Worm (Caenorhabditis elegans) whole organism, early embryonic: ENCODE results near the gene srg-37.

Source experiments
- B0310.2 ChIP-seq: sonication (generic microtip); optimal IDR thresholded peaks from 2 replicates; lab custom pipeline; 2016; ENCODE audit warnings: mild to moderate bottlenecking, missing genetic modification characterization, missing compliant biosample characterization
- F13C5.2 ChIP-seq: sonication (generic microtip); optimal IDR thresholded peaks from 2 replicates; lab custom pipeline; 2017; ENCODE audit warnings: mild to moderate bottlenecking, missing genetic modification characterization, inconsistent platforms, missing compliant biosample characterization
- aly-1 ChIP-seq: sonication (generic microtip); optimal IDR thresholded peaks from 2 replicates; lab custom pipeline; 2016; ENCODE audit warnings: missing genetic modification characterization, missing compliant biosample characterization
- ama-1 ChIP-seq: fragments of 150-350 bp; optimal IDR thresholded peaks from 2 replicates; lab custom pipeline; 2014
- ceh-13 ChIP-seq: fragments of 200-800 bp; sonication (Bioruptor generic); optimal IDR thresholded peaks from 2 replicates; lab custom pipeline; 2018; ENCODE audit warnings: mild to moderate bottlenecking, missing genetic modification characterization, missing compliant biosample characterization
- ceh-36 ChIP-seq: sonication (generic microtip); optimal IDR thresholded peaks from 2 replicates; lab custom pipeline; 2016; ENCODE audit warnings: missing genetic modification characterization, inconsistent platforms, missing compliant biosample characterization
- ets-7 ChIP-seq: sonication (generic microtip); optimal IDR thresholded peaks from 2 replicates; lab custom pipeline; 2016; ENCODE audit warnings: missing genotype, missing genetic modification characterization, missing compliant biosample characterization
- flt-1 ChIP-seq: fragments of 200-800 bp; sonication (Bioruptor generic); IDR thresholded peaks from 2 replicates; pipeline ENCODE4 v1.3.6; 2022; ENCODE audit warnings: missing genetic modification characterization, missing compliant biosample characterization
- hmbx-1 ChIP-seq: sonication (generic microtip); optimal IDR thresholded peaks from 2 replicates; lab custom pipeline; 2016; ENCODE audit warnings: mild to moderate bottlenecking, missing genetic modification characterization, missing compliant biosample characterization
- hmg-4 ChIP-seq: fragments of 200-800 bp; sonication (Bioruptor generic); optimal IDR thresholded peaks from 2 replicates; lab custom pipeline; 2018; ENCODE audit warnings: mild to moderate bottlenecking, missing genetic modification characterization, missing compliant biosample characterization
- hnd-1 ChIP-seq: sonication (generic microtip); optimal IDR thresholded peaks from 2 replicates; lab custom pipeline; 2016; ENCODE audit warnings: missing genetic modification characterization, missing compliant biosample characterization
- pes-1 ChIP-seq: fragments of 200-800 bp; sonication (Bioruptor generic); IDR thresholded peaks from 2 replicates; pipeline ENCODE4 v1.3.6; 2022; ENCODE audit warnings: missing genetic modification reagents, missing genetic modification characterization, missing compliant biosample characterization
- scrt-1 ChIP-seq: fragments of 200-800 bp; sonication (Bioruptor generic); IDR thresholded peaks from 2 replicates; pipeline ENCODE4 v1.3.6; 2022; ENCODE audit warnings: missing genetic modification characterization, missing compliant biosample characterization
- sea-1 ChIP-seq: fragments of 200-800 bp; sonication (Bioruptor generic); conservative IDR thresholded peaks from 2 replicates; pipeline ENCODE4 v1.3.6; 2022; ENCODE audit warnings: missing genetic modification characterization, missing compliant biosample characterization
- tbx-11 ChIP-seq: fragments of 200-800 bp; sonication (Bioruptor generic); IDR thresholded peaks from 2 replicates; pipeline ENCODE4 v1.3.6; 2022; ENCODE audit warnings: missing genetic modification characterization, missing compliant biosample characterization
- tbx-37 ChIP-seq: fragments of 200-800 bp; sonication (Bioruptor generic); conservative IDR thresholded peaks from 2 replicates; pipeline ENCODE4 v1.3.6; 2022; ENCODE audit warnings: missing genetic modification reagents, missing genetic modification characterization, missing compliant biosample characterization
- tra-4 ChIP-seq: sonication (generic microtip); optimal IDR thresholded peaks from 2 replicates; lab custom pipeline; 2017; ENCODE audit warnings: missing genetic modification characterization, missing compliant biosample characterization

The srg-37 gene

ce11 chrX:14255031-14255430, 20.2 kb upstream of the srg-37 start, which contains the start of gene E02H4.5:
Gene E02H4.5 (minus strand): TSS chrX:14255131.
- TF ChIP-seq sea-1 (no peak), B0310.2 (tag; lab: Kevin White, UChicago) (no peak), hmbx-1 (tag; lab: Kevin White, UChicago) (no peak)

- TF ChIP-seq ceh-13 (GFP tag; lab: Kevin White, UChicago) = no peak
- no peak for TF ChIP-seq B0310.2 (tag; lab: Kevin White, UChicago)
- TF ChIP-seq hnd-1 (tag; lab: Kevin White, UChicago) = no peak
- TF ChIP-seq sea-1 = no peak
- no peak for TF ChIP-seq aly-1 (tag; lab: Kevin White, UChicago)
- no peak for TF ChIP-seq hmg-4
- TF ChIP-seq ceh-36 = no peak
- TF ChIP-seq hmbx-1 (tag; lab: Kevin White, UChicago) = no peak
- TF ChIP-seq ama-1 (lab: Kevin White, UChicago) = no peak
- no peak for TF ChIP-seq tbx-11 (GFP tag; lab: Robert Waterston, UW)
- TF ChIP-seq F13C5.2 (tag; lab: Kevin White, UChicago) = no peak
- no peak for TF ChIP-seq tra-4 (tag; lab: Kevin White, UChicago)
- no peak for TF ChIP-seq tbx-37 (GFP tag; lab: Robert Waterston, UW)
- TF ChIP-seq scrt-1 (GFP tag; lab: Robert Waterston, UW) = no peak
These were observed 17.2 kb upstream of the srg-37 start, which contains the start of gene E02H4.6 for ce11 chrX:14252042-14252441. Gene E02H4.6 (minus strand): TSS chrX:14252142.

ce11 chrX:14247436-14248103, 12.7 kb upstream of the srg-37 start, which contains the start of gene K04C1.5:
Gene K04C1.5 (plus strand): TSS chrX:14248053.
- no peak for TF ChIP-seq tbx-11 (GFP tag; lab: Robert Waterston, UW)
- no peak for TF ChIP-seq ceh-13 (GFP tag; lab: Kevin White, UChicago)

- TF ChIP-seq F13C5.2 (tag; lab: Kevin White, UChicago) = no peak
These were observed 11.7 kb upstream of the srg-37 start, which contains the start of gene mlc-6 for ce11 chrX:14246518-14246917. Gene mlc-6 (minus strand): TSS chrX:14246618.

ce11 chrX:14244493-14244892, 9.7 kb upstream of the srg-37 start:
- no peak for TF ChIP-seq tra-4 (tag; lab: Kevin White, UChicago)
- no peak for TF ChIP-seq tbx-11 (GFP tag; lab: Robert Waterston, UW)
- no peak for TF ChIP-seq ama-1 (lab: Kevin White, UChicago)
- TF ChIP-seq hnd-1 (tag; lab: Kevin White, UChicago) = no peak
- TF ChIP-seq sea-1 = no peak
- TF ChIP-seq aly-1 (tag; lab: Kevin White, UChicago) = no peak
- no peak for TF ChIP-seq B0310.2 (tag; lab: Kevin White, UChicago)

ce11 chrX:14243345-14243961, 8.6 kb upstream of the srg-37 start, which contains the start of gene K04C1.3:
Gene K04C1.3 (minus strand): TSS chrX:14243395.
- TF ChIP-seq ama-1 (lab: Kevin White, UChicago) (no peak), F13C5.2 (tag; lab: Kevin White, UChicago) (no peak), ceh-36 (no peak), pes-1 (no peak), flt-1 (no peak), hmbx-1 (tag; lab: Kevin White, UChicago) (no peak), tbx-37 (GFP tag; lab: Robert Waterston, UW) (no peak), hnd-1 (tag; lab: Kevin White, UChicago) (no peak)

ce11 chrX:14241531-14241930, 6.7 kb upstream of the srg-37 start:
- TF ChIP-seq F13C5.2 (tag; lab: Kevin White, UChicago) (no peak), hmg-4 (no peak), pes-1 (no peak), tbx-11 (GFP tag; lab: Robert Waterston, UW) (no peak), hnd-1 (tag; lab: Kevin White, UChicago) (no peak), ama-1 (lab: Kevin White, UChicago) (no peak), sea-1 (no peak), tbx-37 (GFP tag; lab: Robert Waterston, UW) (no peak), hmbx-1 (tag; lab: Kevin White, UChicago) (no peak), scrt-1 (GFP tag; lab: Robert Waterston, UW) (no peak), tra-4 (tag; lab: Kevin White, UChicago) (no peak), aly-1 (tag; lab: Kevin White, UChicago) (no peak), ets-7 (tag; lab: Kevin White, UChicago) (no peak), B0310.2 (tag; lab: Kevin White, UChicago) (no peak), flt-1 (no peak), ceh-36 (no peak)

- TF ChIP-seq B0310.2 (tag; lab: Kevin White, UChicago) (no peak), ets-7 (tag; lab: Kevin White, UChicago) (no peak), tbx-37 (GFP tag; lab: Robert Waterston, UW) (no peak), hnd-1 (tag; lab: Kevin White, UChicago) (no peak), ceh-36 (no peak), ama-1 (lab: Kevin White, UChicago) (no peak), aly-1 (tag; lab: Kevin White, UChicago) (no peak), hmbx-1 (tag; lab: Kevin White, UChicago) (no peak), F13C5.2 (tag; lab: Kevin White, UChicago) (no peak), flt-1 (no peak), pes-1 (no peak), scrt-1 (GFP tag; lab: Robert Waterston, UW) (no peak), ceh-13 (GFP tag; lab: Kevin White, UChicago) (no peak), tbx-11 (GFP tag; lab: Robert Waterston, UW) (no peak), tra-4 (tag; lab: Kevin White, UChicago) (no peak), hmg-4 (no peak), sea-1 (no peak)
These were observed 5.4 kb upstream of the srg-37 start for ce11 chrX:14240205-14240604.
